Worm (Caenorhabditis elegans): Measurements from ENCODE around the gene C23G10.10.

DNA sequence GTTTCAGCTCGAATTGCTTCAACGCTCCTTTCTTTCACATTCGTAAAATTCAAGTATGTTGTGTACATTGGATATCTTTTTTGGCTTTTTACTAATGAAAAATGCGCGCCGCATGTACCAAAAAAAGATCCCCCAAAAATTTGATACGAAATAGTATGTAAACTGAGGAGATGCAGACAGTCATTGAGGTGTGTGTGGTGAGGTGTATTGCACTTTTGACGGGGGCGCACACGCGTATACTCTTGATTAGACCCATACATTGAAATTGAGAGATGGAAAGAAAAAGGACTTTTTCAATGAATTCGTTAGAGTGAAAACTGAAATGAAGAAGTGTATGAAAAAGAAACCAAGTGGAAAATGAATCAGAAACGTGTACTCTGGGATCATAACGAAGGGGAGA, 7.6 kb upstream of the C23G10.10 start:
- no peak for TF ChIP-seq pha-4 (tag; optimal IDR thresholded peaks at IDR 0.05)
- TF ChIP-seq nhr-12 (tag; optimal IDR thresholded peaks at IDR 0.05), result no peak
- TF ChIP-seq ztf-11 (tag; optimal IDR thresholded peaks at IDR 0.05), result no peak
- TF ChIP-seq nhr-237 (tag; optimal IDR thresholded peaks at IDR 0.05), result no peak
- TF ChIP-seq sem-2 (GFP tag; optimal IDR thresholded peaks at IDR 0.05), result no peak
- no peak for TF ChIP-seq nhr-2 (tag; optimal IDR thresholded peaks at IDR 0.05)
- TF ChIP-seq ces-1 (GFP tag; optimal IDR thresholded peaks at IDR 0.05), result no peak

All from whole organism, mixed stage, embryonic.